Worm (Caenorhabditis elegans): Measurements from ENCODE around the gene gcy-12.

DNA sequence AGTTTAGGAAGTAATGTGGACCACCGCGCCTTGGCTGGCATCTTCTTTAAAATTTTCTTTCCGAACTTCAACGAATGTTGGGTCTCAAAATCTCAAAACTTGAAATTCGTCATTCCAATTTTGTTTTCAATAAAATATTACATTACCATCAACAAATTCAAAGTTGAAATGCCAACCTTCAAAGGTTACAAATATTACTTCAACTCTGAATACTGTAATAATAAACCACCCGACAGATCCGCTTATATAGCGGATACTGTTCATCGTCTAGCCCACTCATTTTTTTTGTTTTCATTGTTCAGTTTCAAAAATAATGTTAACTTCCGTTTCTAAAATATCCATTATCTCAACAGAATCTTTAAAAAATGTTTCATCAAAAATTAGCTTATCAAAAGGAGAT, 26.8 kb upstream of the gcy-12 start, which contains the start of gene gur-5:
- TF ChIP-seq lin-11 (tag; optimal IDR thresholded peaks at IDR 0.05) (no peak), nhr-77 (tag; optimal IDR thresholded peaks at IDR 0.05) (no peak), nhr-25 (tag; optimal IDR thresholded peaks at IDR 0.05) (no peak)
